Worm (Caenorhabditis elegans) whole organism, early embryonic: ENCODE measurements around the gene T11F9.14.

Source experiments
- B0310.2 ChIP-seq: sonication (generic microtip); optimal IDR thresholded peaks from 2 replicates; lab custom pipeline; 2016; ENCODE audit warnings: mild to moderate bottlenecking, missing genetic modification characterization, missing compliant biosample characterization
- F13C5.2 ChIP-seq: sonication (generic microtip); optimal IDR thresholded peaks from 2 replicates; lab custom pipeline; 2017; ENCODE audit warnings: mild to moderate bottlenecking, missing genetic modification characterization, inconsistent platforms, missing compliant biosample characterization
- aly-1 ChIP-seq: sonication (generic microtip); optimal IDR thresholded peaks from 2 replicates; lab custom pipeline; 2016; ENCODE audit warnings: missing genetic modification characterization, missing compliant biosample characterization
- ama-1 ChIP-seq: fragments of 150-350 bp; optimal IDR thresholded peaks from 2 replicates; lab custom pipeline; 2014
- ceh-13 ChIP-seq: fragments of 200-800 bp; sonication (Bioruptor generic); optimal IDR thresholded peaks from 2 replicates; lab custom pipeline; 2018; ENCODE audit warnings: mild to moderate bottlenecking, missing genetic modification characterization, missing compliant biosample characterization
- ceh-36 ChIP-seq: sonication (generic microtip); optimal IDR thresholded peaks from 2 replicates; lab custom pipeline; 2016; ENCODE audit warnings: missing genetic modification characterization, inconsistent platforms, missing compliant biosample characterization
- ets-7 ChIP-seq: sonication (generic microtip); optimal IDR thresholded peaks from 2 replicates; lab custom pipeline; 2016; ENCODE audit warnings: missing genotype, missing genetic modification characterization, missing compliant biosample characterization
- flt-1 ChIP-seq: fragments of 200-800 bp; sonication (Bioruptor generic); IDR thresholded peaks from 2 replicates; pipeline ENCODE4 v1.3.6; 2022; ENCODE audit warnings: missing genetic modification characterization, missing compliant biosample characterization
- hmbx-1 ChIP-seq: sonication (generic microtip); optimal IDR thresholded peaks from 2 replicates; lab custom pipeline; 2016; ENCODE audit warnings: mild to moderate bottlenecking, missing genetic modification characterization, missing compliant biosample characterization
- hmg-4 ChIP-seq: fragments of 200-800 bp; sonication (Bioruptor generic); optimal IDR thresholded peaks from 2 replicates; lab custom pipeline; 2018; ENCODE audit warnings: mild to moderate bottlenecking, missing genetic modification characterization, missing compliant biosample characterization
- hnd-1 ChIP-seq: sonication (generic microtip); optimal IDR thresholded peaks from 2 replicates; lab custom pipeline; 2016; ENCODE audit warnings: missing genetic modification characterization, missing compliant biosample characterization
- pes-1 ChIP-seq: fragments of 200-800 bp; sonication (Bioruptor generic); IDR thresholded peaks from 2 replicates; pipeline ENCODE4 v1.3.6; 2022; ENCODE audit warnings: missing genetic modification reagents, missing genetic modification characterization, missing compliant biosample characterization
- scrt-1 ChIP-seq: fragments of 200-800 bp; sonication (Bioruptor generic); IDR thresholded peaks from 2 replicates; pipeline ENCODE4 v1.3.6; 2022; ENCODE audit warnings: missing genetic modification characterization, missing compliant biosample characterization
- sea-1 ChIP-seq: fragments of 200-800 bp; sonication (Bioruptor generic); conservative IDR thresholded peaks from 2 replicates; pipeline ENCODE4 v1.3.6; 2022; ENCODE audit warnings: missing genetic modification characterization, missing compliant biosample characterization
- tbx-11 ChIP-seq: fragments of 200-800 bp; sonication (Bioruptor generic); IDR thresholded peaks from 2 replicates; pipeline ENCODE4 v1.3.6; 2022; ENCODE audit warnings: missing genetic modification characterization, missing compliant biosample characterization
- tbx-37 ChIP-seq: fragments of 200-800 bp; sonication (Bioruptor generic); conservative IDR thresholded peaks from 2 replicates; pipeline ENCODE4 v1.3.6; 2022; ENCODE audit warnings: missing genetic modification reagents, missing genetic modification characterization, missing compliant biosample characterization
- tra-4 ChIP-seq: sonication (generic microtip); optimal IDR thresholded peaks from 2 replicates; lab custom pipeline; 2017; ENCODE audit warnings: missing genetic modification characterization, missing compliant biosample characterization

The T11F9.14 gene

ce11 chrV:11521448-11521847, 40.8 kb upstream of the T11F9.14 start, which contains the start of gene pafo-1:
Gene pafo-1 (plus strand): TSS chrV:11521703.
- TF ChIP-seq aly-1 (tag; lab: Kevin White, UChicago) (no peak), F13C5.2 (tag; lab: Kevin White, UChicago) (peak; percentile 83), tbx-37 (GFP tag; lab: Robert Waterston, UW) (peak; percentile 61), sea-1 (GFP tag; lab: Robert Waterston, UW) (0 out of 2 replicates have a peak, but pooled peaks have one; percentile 23), ama-1 (lab: Kevin White, UChicago) (no peak), hmg-4 (GFP tag; lab: Kevin White, UChicago) (peak; percentile 27), ceh-13 (GFP tag; lab: Kevin White, UChicago) (no peak), tra-4 (no peak), hmbx-1 (tag; lab: Kevin White, UChicago) (no peak), tbx-11 (GFP tag; lab: Robert Waterston, UW) (no peak), flt-1 (GFP tag; lab: Robert Waterston, UW) (0 out of 2 replicates have a peak, but pooled peaks have one; percentile 23), ets-7 (tag; lab: Kevin White, UChicago) (no peak), scrt-1 (GFP tag; lab: Robert Waterston, UW) (no peak), pes-1 (GFP tag; lab: Robert Waterston, UW) (no peak), B0310.2 (tag; lab: Kevin White, UChicago) (no peak), ceh-36 (tag; lab: Kevin White, UChicago) (peak; percentile 40), hnd-1 (no peak)

ce11 chrV:11520215-11520614, 39.6 kb upstream of the T11F9.14 start, which contains the start of the genes C55A6.11 and C55A6.7:
Gene C55A6.11 (plus strand): TSS chrV:11520515.
Gene C55A6.7 (minus strand): TSS chrV:11520530.
- TF ChIP-seq tbx-37 (GFP tag; lab: Robert Waterston, UW) (no peak), hnd-1 (no peak), tbx-11 (GFP tag; lab: Robert Waterston, UW) (no peak), F13C5.2 (tag; lab: Kevin White, UChicago) (no peak), flt-1 (GFP tag; lab: Robert Waterston, UW) (no peak), pes-1 (GFP tag; lab: Robert Waterston, UW) (no peak), ets-7 (tag; lab: Kevin White, UChicago) (no peak), ceh-13 (GFP tag; lab: Kevin White, UChicago) (no peak), ama-1 (lab: Kevin White, UChicago) (no peak), B0310.2 (tag; lab: Kevin White, UChicago) (no peak), ceh-36 (tag; lab: Kevin White, UChicago) (no peak), tra-4 (no peak), sea-1 (GFP tag; lab: Robert Waterston, UW) (no peak), hmbx-1 (tag; lab: Kevin White, UChicago) (no peak), scrt-1 (GFP tag; lab: Robert Waterston, UW) (no peak), aly-1 (tag; lab: Kevin White, UChicago) (no peak), hmg-4 (GFP tag; lab: Kevin White, UChicago) (no peak)

- no peak for TF ChIP-seq tra-4
- TF ChIP-seq B0310.2 (tag; lab: Kevin White, UChicago): no peak
- TF ChIP-seq tbx-37 (GFP tag; lab: Robert Waterston, UW): no peak
- no peak for TF ChIP-seq ets-7 (tag; lab: Kevin White, UChicago)
- TF ChIP-seq pes-1 (GFP tag; lab: Robert Waterston, UW): no peak
- no peak for TF ChIP-seq aly-1 (tag; lab: Kevin White, UChicago)
- TF ChIP-seq hmg-4 (GFP tag; lab: Kevin White, UChicago): no peak
- no peak for TF ChIP-seq hmbx-1 (tag; lab: Kevin White, UChicago)
- no peak for TF ChIP-seq ceh-36 (tag; lab: Kevin White, UChicago)
- TF ChIP-seq ama-1 (lab: Kevin White, UChicago): no peak
- TF ChIP-seq hnd-1: no peak
- TF ChIP-seq ceh-13 (GFP tag; lab: Kevin White, UChicago): no peak
- TF ChIP-seq flt-1 (GFP tag; lab: Robert Waterston, UW): no peak
- no peak for TF ChIP-seq scrt-1 (GFP tag; lab: Robert Waterston, UW)
- TF ChIP-seq tbx-11 (GFP tag; lab: Robert Waterston, UW): no peak
- no peak for TF ChIP-seq sea-1 (GFP tag; lab: Robert Waterston, UW)
- no peak for TF ChIP-seq F13C5.2 (tag; lab: Kevin White, UChicago)
Observed at ce11 chrV:11517789-11518188, 37.2 kb upstream of the T11F9.14 start, which contains the start of gene C55A6.4. Gene C55A6.4 (minus strand): TSS chrV:11517889.

ce11 chrV:11516141-11516591, 35.5 kb upstream of the T11F9.14 start, which contains the start of gene sdz-8:
Gene sdz-8 (minus strand): TSS chrV:11516191.
- TF ChIP-seq tbx-37 (GFP tag; lab: Robert Waterston, UW) (no peak), ama-1 (lab: Kevin White, UChicago) (no peak), hmbx-1 (tag; lab: Kevin White, UChicago) (no peak), ceh-13 (GFP tag; lab: Kevin White, UChicago) (no peak), B0310.2 (tag; lab: Kevin White, UChicago) (no peak)

- TF ChIP-seq tbx-11 (GFP tag; lab: Robert Waterston, UW): no peak
- TF ChIP-seq pes-1 (GFP tag; lab: Robert Waterston, UW): no peak
- no peak for TF ChIP-seq ceh-13 (GFP tag; lab: Kevin White, UChicago)
- no peak for TF ChIP-seq flt-1 (GFP tag; lab: Robert Waterston, UW)
- no peak for TF ChIP-seq B0310.2 (tag; lab: Kevin White, UChicago)
- no peak for TF ChIP-seq tbx-37 (GFP tag; lab: Robert Waterston, UW)
- no peak for TF ChIP-seq tra-4
- TF ChIP-seq aly-1 (tag; lab: Kevin White, UChicago): no peak
Observed at ce11 chrV:11515145-11515544, 34.5 kb upstream of the T11F9.14 start.

ce11 chrV:11514677-11515076, 34.0 kb upstream of the T11F9.14 start, which contains the start of gene C55A6.6:
Gene C55A6.6 (minus strand): TSS chrV:11514737.
- no peak for TF ChIP-seq B0310.2 (tag; lab: Kevin White, UChicago)
- no peak for TF ChIP-seq F13C5.2 (tag; lab: Kevin White, UChicago)
- no peak for TF ChIP-seq sea-1 (GFP tag; lab: Robert Waterston, UW)
- TF ChIP-seq tra-4: no peak
- no peak for TF ChIP-seq aly-1 (tag; lab: Kevin White, UChicago)
- TF ChIP-seq ets-7 (tag; lab: Kevin White, UChicago): no peak
- TF ChIP-seq hnd-1: no peak
- TF ChIP-seq flt-1 (GFP tag; lab: Robert Waterston, UW): no peak
- no peak for TF ChIP-seq hmg-4 (GFP tag; lab: Kevin White, UChicago)
- TF ChIP-seq tbx-37 (GFP tag; lab: Robert Waterston, UW): no peak
- no peak for TF ChIP-seq scrt-1 (GFP tag; lab: Robert Waterston, UW)
- no peak for TF ChIP-seq ceh-13 (GFP tag; lab: Kevin White, UChicago)
- no peak for TF ChIP-seq ama-1 (lab: Kevin White, UChicago)
- no peak for TF ChIP-seq tbx-11 (GFP tag; lab: Robert Waterston, UW)
